Fruit fly (Drosophila melanogaster) whole organism, embryonic: ENCODE results near the gene CG4278.

Experiments
- Bdp1 ChIP-seq: fragments of 200-800 bp; sonication (Bioruptor generic); optimal IDR thresholded peaks from 3 replicates; lab custom pipeline; 2016; ENCODE audit warnings: missing biosample characterization, missing genetic modification characterization
- CG11398 ChIP-seq: fragments of 200-800 bp; sonication (Bioruptor generic); optimal IDR thresholded peaks from 2 replicates; lab custom pipeline; 2016; ENCODE audit warnings: missing biosample characterization, missing genetic modification characterization
- CG12155 ChIP-seq: fragments of 200-800 bp; sonication (Bioruptor generic); optimal IDR thresholded peaks from 3 replicates; lab custom pipeline; 2016; ENCODE audit warnings: missing biosample characterization, missing genetic modification characterization
- CG14014 ChIP-seq: fragments of 200-800 bp; sonication (Bioruptor generic); IDR thresholded peaks from 2 replicates; pipeline ENCODE4 v1.3.6; 2022; ENCODE audit warnings: missing biosample characterization, missing genetic modification characterization
- CG15269 ChIP-seq: fragments of 200-800 bp; sonication (Bioruptor generic); optimal IDR thresholded peaks from 2 replicates; lab custom pipeline; 2018; ENCODE audit warnings: missing biosample characterization, mild to moderate bottlenecking, missing genetic modification characterization, moderate library complexity
- CG17385 ChIP-seq: fragments of 200-800 bp; sonication (Bioruptor generic); optimal IDR thresholded peaks from 3 replicates; lab custom pipeline; 2018; ENCODE audit warnings: missing biosample characterization, mild to moderate bottlenecking, missing genetic modification characterization
- CG33557 ChIP-seq: fragments of 200-800 bp; sonication (Bioruptor generic); optimal IDR thresholded peaks from 2 replicates; lab custom pipeline; 2019; ENCODE audit warnings: missing biosample characterization, mild to moderate bottlenecking, missing genetic modification characterization, moderate library complexity
- CG34376 ChIP-seq: fragments of 200-800 bp; sonication (Bioruptor generic); optimal IDR thresholded peaks from 2 replicates; lab custom pipeline; 2018; ENCODE audit warnings: missing biosample characterization, mild to moderate bottlenecking, missing genetic modification characterization
- CG34422 ChIP-seq: fragments of 200-800 bp; sonication (Bioruptor generic); IDR thresholded peaks from 3 replicates; pipeline ENCODE4 v1.3.6; 2022; ENCODE audit warnings: missing biosample characterization, missing genetic modification characterization
- CG5180 ChIP-seq: fragments of 200-800 bp; sonication (Bioruptor generic); optimal IDR thresholded peaks from 3 replicates; lab custom pipeline; 2017; ENCODE audit warnings: missing biosample characterization, missing genetic modification characterization, mild to moderate bottlenecking, moderate library complexity, missing genetic modification reagents
- CG6654 ChIP-seq: fragments of 200-800 bp; sonication (Bioruptor generic); optimal IDR thresholded peaks from 2 replicates; lab custom pipeline; 2017; ENCODE audit warnings: missing biosample characterization, mild to moderate bottlenecking, missing genetic modification characterization
- CG8089 ChIP-seq: fragments of 200-800 bp; sonication (Bioruptor generic); optimal IDR thresholded peaks from 3 replicates; lab custom pipeline; 2016; ENCODE audit warnings: missing biosample characterization, missing genetic modification characterization
- CG8478 ChIP-seq: fragments of >200 bp; optimal IDR thresholded peaks from 2 replicates; lab custom pipeline; 2018
- CG8765 ChIP-seq: fragments of 200-800 bp; sonication (Bioruptor generic); IDR thresholded peaks from 2 replicates; pipeline ENCODE4 v1.3.6; 2022; ENCODE audit warnings: missing biosample characterization, missing genetic modification characterization
- D ChIP-seq, 2 experiments: fragments of 200-800 bp in 1 of 2; fragments of >200 bp in 1 of 2; sonication (Bioruptor generic) in 1 of 2; optimal IDR thresholded peaks; 2 replicates in 1 of 2; 3 replicates in 1 of 2; lab custom pipeline; 2017; ENCODE audit warnings: mild to moderate bottlenecking in 1 of 2, missing biosample characterization in 1 of 2, missing genetic modification characterization in 1 of 2, missing genetic modification reagents in 1 of 2
- Deaf1 ChIP-seq: fragments of 200-800 bp; optimal IDR thresholded peaks from 3 replicates; lab custom pipeline; 2019; ENCODE audit warnings: missing biosample characterization, mild to moderate bottlenecking, missing genetic modification characterization, moderate library complexity
- Dip2 ChIP-seq: fragments of 200-800 bp; sonication (Bioruptor generic); IDR thresholded peaks from 2 replicates; pipeline ENCODE4 v1.3.6; 2022; ENCODE audit warnings: missing biosample characterization, missing genetic modification characterization
- Elba2 ChIP-seq: fragments of 200-800 bp; sonication (Bioruptor generic); optimal IDR thresholded peaks from 3 replicates; lab custom pipeline; 2016; ENCODE audit warnings: missing biosample characterization, missing genetic modification characterization
- Ets97D ChIP-seq: fragments of 200-800 bp; sonication (Bioruptor generic); optimal IDR thresholded peaks from 3 replicates; lab custom pipeline; 2016; ENCODE audit warnings: missing biosample characterization, missing genetic modification characterization
- Fer2 ChIP-seq: fragments of 200-800 bp; sonication (Bioruptor generic); optimal IDR thresholded peaks from 2 replicates; lab custom pipeline; 2018; ENCODE audit warnings: missing biosample characterization, mild to moderate bottlenecking, missing genetic modification characterization, moderate library complexity
- Hr3 ChIP-seq: fragments of 200-800 bp; sonication (Bioruptor generic); optimal IDR thresholded peaks from 3 replicates; lab custom pipeline; 2016; ENCODE audit warnings: missing biosample characterization, missing genetic modification characterization
- Lhr ChIP-seq: fragments of 200-800 bp; sonication (Bioruptor generic); optimal IDR thresholded peaks from 3 replicates; lab custom pipeline; 2017; ENCODE audit warnings: mild to moderate bottlenecking, missing biosample characterization, missing genetic modification reagents, missing genetic modification characterization
- MESR4 ChIP-seq: fragments of 200-800 bp; sonication (Bioruptor generic); optimal IDR thresholded peaks from 2 replicates; lab custom pipeline; 2018; ENCODE audit warnings: missing biosample characterization, mild to moderate bottlenecking, missing genetic modification characterization, moderate library complexity
- Med ChIP-seq: fragments of 200-800 bp; sonication (Bioruptor generic); peaks from one replicate; lab custom pipeline; 2016; ENCODE audit warnings: missing biosample characterization, missing genetic modification characterization, mild to moderate bottlenecking, inconsistent platforms, moderate library complexity
- Stat92E ChIP-seq, 3 experiments: fragments of >200 bp in 2 of 3; fragments of 200-800 bp in 1 of 3; sonication (Bioruptor generic) in 1 of 3; optimal IDR thresholded peaks; 2 replicates each; lab custom pipeline; 2017 to 2019; ENCODE audit warnings: missing biosample characterization in 3 of 3, missing genetic modification characterization in 3 of 3, mild to moderate bottlenecking in 1 of 3, moderate library complexity in 1 of 3
- Vsx1 ChIP-seq: fragments of 200-800 bp; sonication (Bioruptor generic); optimal IDR thresholded peaks from 2 replicates; lab custom pipeline; 2017; ENCODE audit warnings: missing biosample characterization, mild to moderate bottlenecking, missing genetic modification characterization, missing genetic modification reagents
- Xrp1 ChIP-seq: fragments of 200-800 bp; sonication (Bioruptor generic); IDR thresholded peaks from 2 replicates; pipeline ENCODE4 v1.3.6; 2022; ENCODE audit warnings: missing biosample characterization, missing genetic modification characterization
- cas ChIP-seq: fragments of 200-800 bp; sonication (Bioruptor generic); IDR thresholded peaks from 2 replicates; pipeline ENCODE4 v1.3.6; 2022; ENCODE audit warnings: missing biosample characterization, missing genetic modification characterization
- cg ChIP-seq: fragments of 200-800 bp; sonication (Bioruptor generic); optimal IDR thresholded peaks from 3 replicates; lab custom pipeline; 2019; ENCODE audit warnings: missing biosample characterization, mild to moderate bottlenecking, missing genetic modification characterization, moderate library complexity
- chinmo ChIP-seq: fragments of 200-800 bp; sonication (Bioruptor generic); IDR thresholded peaks from 4 replicates; pipeline ENCODE4 v1.3.6; 2022; ENCODE audit warnings: missing biosample characterization, missing genetic modification characterization; ENCODE audit not compliant: partially characterized antibody
- dpn ChIP-seq, 2 experiments: fragments of 200-800 bp; sonication (Bioruptor generic); optimal IDR thresholded peaks; 3 replicates each; lab custom pipeline; 2016; ENCODE audit warnings: missing biosample characterization in 2 of 2, missing genetic modification characterization in 2 of 2
- grau ChIP-seq: fragments of 200-800 bp; optimal IDR thresholded peaks from 3 replicates; lab custom pipeline; 2019; ENCODE audit warnings: missing biosample characterization, mild to moderate bottlenecking, missing genetic modification characterization, moderate library complexity
- grn ChIP-seq: fragments of 200-800 bp; sonication (Bioruptor generic); optimal IDR thresholded peaks from 3 replicates; lab custom pipeline; 2017; ENCODE audit warnings: missing biosample characterization, missing genetic modification characterization
- gro ChIP-seq: fragments of 200-800 bp; sonication (Bioruptor generic); optimal IDR thresholded peaks from 2 replicates; lab custom pipeline; 2016; ENCODE audit warnings: missing biosample characterization, missing genetic modification characterization
- ind ChIP-seq: fragments of 200-800 bp; sonication (Bioruptor generic); optimal IDR thresholded peaks from 3 replicates; lab custom pipeline; 2016; ENCODE audit warnings: missing biosample characterization, missing genetic modification characterization
- kah ChIP-seq: fragments of 200-800 bp; sonication (Bioruptor generic); optimal IDR thresholded peaks from 2 replicates; lab custom pipeline; 2018; ENCODE audit warnings: missing biosample characterization, mild to moderate bottlenecking, missing genetic modification characterization
- psq ChIP-seq: fragments of 200-800 bp; sonication (Bioruptor generic); optimal IDR thresholded peaks from 2 replicates; lab custom pipeline; 2017; ENCODE audit warnings: missing biosample characterization, missing genetic modification characterization
- salm ChIP-seq: fragments of 200-800 bp; sonication (Bioruptor generic); optimal IDR thresholded peaks from 2 replicates; lab custom pipeline; 2018; ENCODE audit warnings: missing biosample characterization, mild to moderate bottlenecking, missing genetic modification characterization
- sc ChIP-seq, 3 experiments: fragments of >200 bp in 2 of 3; fragments of 200-800 bp in 1 of 3; sonication (Bioruptor generic) in 1 of 3; optimal IDR thresholded peaks; 2 replicates in 2 of 3; 3 replicates in 1 of 3; lab custom pipeline; 2017; ENCODE audit warnings: mild to moderate bottlenecking in 1 of 3, missing biosample characterization in 1 of 3, missing genetic modification characterization in 1 of 3, missing genetic modification reagents in 1 of 3
- zen2 ChIP-seq: fragments of 200-800 bp; sonication (Bioruptor generic); IDR thresholded peaks from 3 replicates; pipeline ENCODE4 v1.3.6; 2022; ENCODE audit warnings: missing biosample characterization, missing genetic modification characterization; ENCODE audit not compliant: partially characterized antibody

CG4278 gene

DNA sequence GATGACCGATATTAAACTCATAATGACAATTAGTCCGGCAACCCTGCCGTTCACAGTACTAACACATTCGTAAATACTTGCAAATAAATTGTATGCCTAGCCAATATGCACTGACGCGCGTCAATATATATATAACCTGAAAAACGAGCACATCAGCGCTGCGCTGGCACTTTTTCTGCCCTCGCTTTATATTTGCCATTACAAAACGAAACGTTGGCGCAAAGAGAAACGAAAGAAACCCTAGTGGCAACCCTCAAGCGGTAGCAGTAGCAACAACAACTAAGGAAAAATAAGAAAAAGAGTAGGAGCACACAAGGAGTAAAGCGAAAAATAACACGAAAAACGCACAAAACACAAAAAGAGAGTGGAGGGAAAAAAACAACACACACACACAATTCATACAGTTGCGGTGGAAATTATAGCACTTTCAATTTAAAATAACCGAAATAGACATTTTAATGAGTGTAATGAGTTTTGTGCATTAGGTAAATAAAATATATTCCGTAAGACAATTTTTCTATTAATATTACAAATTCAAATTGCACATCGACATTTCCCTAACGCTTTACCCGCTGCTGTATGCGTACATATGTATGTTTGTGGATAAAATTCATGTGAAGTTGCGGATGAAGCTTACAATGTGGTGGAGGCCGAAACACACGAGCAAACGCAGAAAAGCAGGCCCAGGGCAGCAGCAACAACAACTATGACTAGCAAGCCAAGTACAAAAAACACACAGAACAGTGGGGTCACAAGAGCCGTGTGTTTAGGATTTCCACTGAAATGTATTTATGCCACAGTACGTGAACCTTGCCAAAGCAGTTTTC, 24.1 kb downstream of the CG4278 start (continued):
- peak; percentile 99 for TF ChIP-seq dpn (GFP tag; optimal IDR thresholded peaks at IDR 0.05; lab: Kevin White, UChicago)
- no peak for TF ChIP-seq zen2 (GFP tag; lab: Robert Waterston, UW)
- TF ChIP-seq, all 482 proteins: peak for 446

- no peak for TF ChIP-seq Hr3 (GFP tag; lab: Kevin White, UChicago)
- no peak for TF ChIP-seq CG34422 (GFP tag; lab: Robert Waterston, UW)
- no peak for TF ChIP-seq Ets97D
- peak in 1 of 3 experiments; percentile 71 for TF ChIP-seq Stat92E (GFP tag; optimal IDR thresholded peaks at IDR 0.05; lab: Kevin White, UChicago)
- TF ChIP-seq Vsx1 (GFP tag; lab: Kevin White, UChicago) = no peak
- TF ChIP-seq Elba2 (GFP tag; lab: Kevin White, UChicago) = peak; percentile 41
- TF ChIP-seq cas (GFP tag; lab: Robert Waterston, UW) = no peak
- peak; percentile 92 for TF ChIP-seq CG17385 (GFP tag; lab: Kevin White, UChicago)
- TF ChIP-seq psq (GFP tag; lab: Kevin White, UChicago) = peak; percentile 78
- peak; percentile 92 for TF ChIP-seq cg (GFP tag; lab: Kevin White, UChicago)
- peak; percentile 89 for TF ChIP-seq Deaf1 (tag; lab: Kevin White, UChicago)
- TF ChIP-seq chinmo (GFP tag; lab: Robert Waterston, UW) = 0 out of 4 replicates have a peak, but pooled peaks have one; percentile 11
- peak; percentile 81 for TF ChIP-seq Med (GFP tag; lab: Kevin White, UChicago)
- peak; percentile 68 for TF ChIP-seq D (optimal IDR thresholded peaks at IDR 0.05; lab: Kevin White, UChicago)
- no peak for TF ChIP-seq D (GFP tag; optimal IDR thresholded peaks at IDR 0.05; lab: Kevin White, UChicago)
- no peak for TF ChIP-seq ind (GFP tag; lab: Kevin White, UChicago)
- TF ChIP-seq MESR4 (GFP tag; lab: Kevin White, UChicago) = peak; percentile 54
- no peak for TF ChIP-seq sc (optimal IDR thresholded peaks at IDR 0.05; lab: Kevin White, UChicago)
- no peak for TF ChIP-seq sc (GFP tag; optimal IDR thresholded peaks at IDR 0.05; lab: Kevin White, UChicago)
- no peak for TF ChIP-seq grn (GFP tag; lab: Kevin White, UChicago)
- TF ChIP-seq CG8478 (lab: Kevin White, UChicago) = peak; percentile 5
- peak; percentile 83 for TF ChIP-seq grau (tag; lab: Kevin White, UChicago)
These were observed 25.1 kb downstream of the CG4278 start for dm6 chr2L:16351805-16352584.

DNA sequence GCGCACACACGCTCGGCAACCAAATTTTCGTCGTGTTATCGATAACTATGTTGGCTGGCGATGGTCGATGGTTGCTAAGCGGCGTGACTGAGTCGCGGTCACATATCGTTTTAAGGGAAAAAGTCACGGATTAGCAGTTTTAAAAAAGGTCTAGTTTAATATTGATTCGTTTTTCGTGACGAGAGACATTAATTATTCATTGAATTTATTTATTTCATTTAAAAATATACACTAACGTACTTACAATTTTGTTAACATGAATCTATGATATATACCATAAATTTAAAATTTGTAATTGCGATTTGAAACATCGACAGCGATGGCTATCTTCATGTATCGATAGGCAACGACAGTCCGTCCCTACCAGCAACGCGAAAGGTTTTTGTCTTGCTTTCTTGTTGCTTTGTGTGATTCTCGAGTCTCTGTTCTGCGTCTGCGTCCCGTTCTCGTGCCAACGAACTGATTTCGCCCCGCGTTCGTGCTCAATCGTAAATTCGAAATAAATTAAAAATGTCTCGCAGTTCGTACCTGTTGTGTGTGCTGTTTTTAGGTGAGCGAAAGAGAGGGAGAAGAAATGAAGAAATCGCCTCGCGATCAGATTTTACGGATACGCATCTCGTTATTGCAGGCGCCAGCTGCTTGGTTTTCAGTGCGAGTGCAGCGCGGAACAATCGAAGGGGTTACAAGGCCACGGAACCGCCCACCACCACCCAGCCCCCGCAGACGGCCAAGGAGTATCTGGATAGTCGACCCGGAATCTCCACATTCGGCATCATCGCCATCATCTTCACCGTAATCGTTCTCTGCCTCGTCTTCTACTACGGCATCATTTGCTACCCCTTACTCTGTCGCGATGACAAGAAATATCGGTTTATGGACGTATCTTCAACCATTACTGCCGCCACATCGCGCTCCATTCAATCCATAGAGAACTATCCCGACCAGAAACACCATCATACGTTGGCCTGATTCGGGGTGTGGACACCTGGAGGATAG, 26.0 kb downstream of the CG4278 start, which contains the start of the genes Hyls1, chif and CG4455:
Hyls1 (minus strand) TSS at position 44 of the 996 bp plus-strand sequence.
chif (minus strand) TSS at position 44 of the 996 bp plus-strand sequence.
CG4455 (plus strand) TSS at position 350 of the 996 bp plus-strand sequence.
- TF ChIP-seq gro (no peak), kah (GFP tag; lab: Kevin White, UChicago) (no peak), CG5180 (GFP tag; lab: Kevin White, UChicago) (peak; percentile 25), CG8089 (GFP tag; lab: Kevin White, UChicago) (no peak), Dip2 (GFP tag; lab: Robert Waterston, UW) (no peak), CG14014 (GFP tag; lab: Robert Waterston, UW) (no peak; the same call in 1 of the 2 replicates), Bdp1 (no peak), Deaf1 (tag; lab: Kevin White, UChicago) (peak; percentile 61), CG11398 (GFP tag; lab: Kevin White, UChicago) (no peak), CG15269 (tag; lab: Kevin White, UChicago) (peak; percentile 54), CG8765 (GFP tag; lab: Robert Waterston, UW) (no peak), Fer2 (tag; lab: Kevin White, UChicago) (peak; percentile 6), CG6654 (GFP tag; lab: Kevin White, UChicago) (no peak), CG12155 (GFP tag; lab: Kevin White, UChicago) (peak; percentile 56), Xrp1 (GFP tag; lab: Robert Waterston, UW) (no peak; the same call in 1 of the 2 replicates), CG33557 (GFP tag; lab: Kevin White, UChicago) (peak; percentile 27), salm (no peak), cg (GFP tag; lab: Kevin White, UChicago) (no peak), CG34376 (GFP tag; lab: Kevin White, UChicago) (no peak), Lhr (GFP tag; lab: Kevin White, UChicago) (peak; percentile 47)
